Fruit fly (Drosophila melanogaster): Measurements from ENCODE around the gene CG33494.
A peak's percentile ranks its signal among the peaks of the same experiment; 100 is the strongest.

CG33494 gene

DNA sequence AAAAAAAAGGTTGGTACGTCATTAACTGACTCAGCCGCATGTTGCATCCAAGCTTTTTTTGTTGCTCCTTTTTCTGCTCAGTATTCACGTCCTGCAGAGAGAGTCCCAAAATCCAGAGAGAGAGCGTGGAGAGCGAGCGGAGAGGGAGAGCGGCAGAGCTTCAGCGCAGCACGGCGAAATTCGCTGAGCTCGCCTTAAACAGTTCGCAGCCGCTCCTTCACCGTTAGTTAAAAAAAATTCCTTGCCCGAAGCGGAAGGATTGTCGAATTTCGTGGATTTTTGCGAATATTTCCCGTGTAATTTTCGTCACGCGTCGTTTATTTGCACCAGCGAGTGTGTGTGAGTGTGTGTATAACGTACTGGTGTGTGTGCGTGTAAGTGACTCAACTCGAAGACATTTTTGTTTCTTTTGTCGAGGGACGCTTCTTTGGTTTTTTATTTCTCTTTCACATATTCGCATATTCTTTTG lies 23.2 kb upstream of the CG33494 start (continued):
- no peak for TF ChIP-seq CG11762 (GFP tag; optimal IDR thresholded peaks at IDR 0.05; ENCODE audit: insufficient read depth)
- TF ChIP-seq fd59A (GFP tag; optimal IDR thresholded peaks at IDR 0.05), result no peak
- TF ChIP-seq Sox14 (GFP tag; optimal IDR thresholded peaks at IDR 0.05), result no peak
- TF ChIP-seq CG6276 (GFP tag; optimal IDR thresholded peaks at IDR 0.05), result peak; percentile 8
- peak; percentile 73 for TF ChIP-seq Eip78C (GFP tag)
- no peak for TF ChIP-seq CG3032 (tag; optimal IDR thresholded peaks at IDR 0.05)
- TF ChIP-seq CG6792 (GFP tag; optimal IDR thresholded peaks at IDR 0.05), result no peak
- TF ChIP-seq CG10669 (GFP tag; optimal IDR thresholded peaks at IDR 0.05), result no peak
- peak; percentile 39 for TF ChIP-seq CG16779 (tag; optimal IDR thresholded peaks at IDR 0.05)
- TF ChIP-seq CG9139 (GFP tag; optimal IDR thresholded peaks at IDR 0.05), result peak; percentile 64
- TF ChIP-seq CG10631 (GFP tag; optimal IDR thresholded peaks at IDR 0.05), result no peak
- no peak for TF ChIP-seq Eip93F (GFP tag; optimal IDR thresholded peaks at IDR 0.05)
- no peak for TF ChIP-seq Hr38 (GFP tag; optimal IDR thresholded peaks at IDR 0.05)
- peak; percentile 14 for TF ChIP-seq CG1621 (tag; optimal IDR thresholded peaks at IDR 0.05)
- TF ChIP-seq CG6163 (GFP tag; IDR thresholded peaks at IDR 0.05), result peak; percentile 65; the same call in 2 of the 3 replicates
- no peak for TF ChIP-seq Sox15 (GFP tag; optimal IDR thresholded peaks at IDR 0.05)
- peak; percentile 54; the same call in 2 of the 3 replicates for TF ChIP-seq CG8119 (GFP tag; IDR thresholded peaks at IDR 0.05)
- peak; percentile 23 for TF ChIP-seq vri (GFP tag; optimal IDR thresholded peaks at IDR 0.05)
- TF ChIP-seq Blimp-1 (GFP tag; optimal IDR thresholded peaks at IDR 0.05), result no peak
- no peak for TF ChIP-seq achi (GFP tag; optimal IDR thresholded peaks at IDR 0.05)
- peak; percentile 45; the same call in 1 of the 2 replicates for TF ChIP-seq CG15336 (GFP tag; IDR thresholded peaks at IDR 0.05)

DNA sequence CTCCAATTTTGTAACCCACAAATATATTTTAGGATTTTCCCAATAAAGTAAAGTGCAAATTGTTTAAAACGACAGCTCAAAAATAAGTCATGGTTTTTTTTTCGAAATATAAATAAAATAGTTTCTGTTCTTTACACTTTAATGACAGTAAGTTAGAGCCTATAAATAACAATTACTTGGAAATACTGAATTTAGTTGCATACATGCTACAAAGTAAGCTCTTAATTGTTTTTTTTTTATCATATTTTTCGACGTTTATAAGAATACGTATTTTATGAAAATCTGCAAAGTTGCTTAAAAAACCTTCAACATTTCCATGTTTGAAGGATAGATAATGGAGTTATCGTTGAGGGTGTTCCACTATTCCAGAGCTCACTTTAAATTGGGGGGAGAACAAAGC lies 22.6 kb upstream of the CG33494 start:
- peak; percentile 7 for TF ChIP-seq achi (GFP tag; optimal IDR thresholded peaks at IDR 0.05)
- TF ChIP-seq esn (GFP tag; optimal IDR thresholded peaks at IDR 0.05), result peak; percentile 41
- TF ChIP-seq Eip75B (GFP tag; optimal IDR thresholded peaks at IDR 0.05), result peak; percentile 15
- TF ChIP-seq CG11294 (GFP tag; IDR thresholded peaks at IDR 0.05), result no peak
- TF ChIP-seq fd85E (GFP tag; optimal IDR thresholded peaks at IDR 0.05), result no peak
- TF ChIP-seq CG9139 (GFP tag; optimal IDR thresholded peaks at IDR 0.05), result no peak
- peak; percentile 7 for TF ChIP-seq Sox15 (GFP tag; optimal IDR thresholded peaks at IDR 0.05)
- TF ChIP-seq Eip78C (GFP tag), result peak; percentile 62
- peak; percentile 35 for TF ChIP-seq CG6792 (GFP tag; optimal IDR thresholded peaks at IDR 0.05)
- peak; percentile 59 for TF ChIP-seq svp (GFP tag)
- peak; percentile 18 for TF ChIP-seq Hr39 (GFP tag; optimal IDR thresholded peaks at IDR 0.05)
- peak; percentile 31 for TF ChIP-seq CG31627 (GFP tag; optimal IDR thresholded peaks at IDR 0.05)
- TF ChIP-seq CG15336 (GFP tag; IDR thresholded peaks at IDR 0.05), result no peak
- TF ChIP-seq topi (GFP tag; optimal IDR thresholded peaks at IDR 0.05), result peak; percentile 26
- peak; percentile 6 for TF ChIP-seq OdsH (GFP tag; optimal IDR thresholded peaks at IDR 0.05)
- peak; percentile 12 for TF ChIP-seq Met (GFP tag; optimal IDR thresholded peaks at IDR 0.05)
- TF ChIP-seq CG34406 (GFP tag; optimal IDR thresholded peaks at IDR 0.05), result peak; percentile 16
- peak; percentile 22 for TF ChIP-seq Smox (GFP tag; optimal IDR thresholded peaks at IDR 0.05)
- peak; percentile 8 for TF ChIP-seq CG10631 (GFP tag; optimal IDR thresholded peaks at IDR 0.05)
- TF ChIP-seq pdm3 (GFP tag; optimal IDR thresholded peaks at IDR 0.05), result peak; percentile 36
- no peak for TF ChIP-seq salr (GFP tag; optimal IDR thresholded peaks at IDR 0.05)
- TF ChIP-seq Hr4 (GFP tag; optimal IDR thresholded peaks at IDR 0.05), result peak; percentile 17

DNA sequence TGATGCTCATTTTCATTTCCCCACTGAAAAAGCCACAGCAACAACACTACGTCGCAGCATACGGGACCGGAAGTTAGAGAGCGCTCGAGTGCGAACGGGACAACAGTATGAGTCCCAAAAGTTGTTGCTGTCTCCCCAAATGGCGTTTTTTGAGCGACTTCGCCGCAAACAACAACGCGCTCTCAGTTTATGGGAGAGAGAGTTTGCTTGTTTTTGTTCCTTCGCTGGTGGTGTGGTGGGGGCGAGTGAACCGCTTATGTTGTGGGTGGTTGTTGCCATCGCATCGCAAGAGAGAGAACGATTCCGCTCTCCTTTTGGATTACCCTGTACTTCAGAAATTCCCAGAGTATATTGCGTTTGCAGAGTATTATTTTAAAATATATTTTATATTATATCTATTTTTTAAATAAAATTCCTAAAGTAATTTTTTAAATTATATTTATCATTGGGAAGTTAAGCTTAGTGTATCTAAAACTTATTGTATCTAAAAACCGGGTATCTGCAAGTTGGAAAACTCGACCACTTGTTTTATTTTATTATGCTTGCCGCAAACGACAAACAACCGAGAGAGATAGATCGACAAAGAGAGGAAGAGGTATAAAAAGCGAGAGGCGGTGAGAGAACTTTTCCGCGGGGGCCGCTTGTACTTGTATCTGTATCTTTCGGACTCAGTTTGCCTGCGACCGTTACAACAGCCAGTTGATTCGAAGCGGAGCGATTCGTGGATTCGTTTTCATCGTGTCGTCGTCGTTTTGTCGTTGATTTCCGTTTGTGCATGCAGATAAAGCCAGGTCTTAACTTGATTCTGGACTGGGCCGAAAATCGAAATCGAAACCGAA lies 20.7 kb upstream of the CG33494 start, which contains the start of gene msi:
msi (plus strand) TSS at position 669 of the 839 bp plus-strand sequence.
- TF ChIP-seq svp (GFP tag) (peak; percentile 94), topi (GFP tag; optimal IDR thresholded peaks at IDR 0.05) (peak; percentile 92), CG8119 (GFP tag; IDR thresholded peaks at IDR 0.05) (peak; percentile 100), Hr38 (GFP tag; optimal IDR thresholded peaks at IDR 0.05) (no peak), CG8319 (GFP tag; optimal IDR thresholded peaks at IDR 0.05) (peak; percentile 91), spab (GFP tag; optimal IDR thresholded peaks at IDR 0.05) (peak; percentile 97), lz (GFP tag; optimal IDR thresholded peaks at IDR 0.05) (peak; percentile 90), CG11294 (GFP tag; IDR thresholded peaks at IDR 0.05) (peak; percentile 97), Smox (GFP tag; optimal IDR thresholded peaks at IDR 0.05) (peak; percentile 87), Sox15 (GFP tag; optimal IDR thresholded peaks at IDR 0.05) (peak; percentile 89), Ets96B (tag; optimal IDR thresholded peaks at IDR 0.05) (peak; percentile 99), CG4318 (GFP tag; optimal IDR thresholded peaks at IDR 0.05) (peak; percentile 97), Lpt (GFP tag; optimal IDR thresholded peaks at IDR 0.05) (peak; percentile 97), achi (GFP tag; optimal IDR thresholded peaks at IDR 0.05) (peak; percentile 98), fd59A (GFP tag; optimal IDR thresholded peaks at IDR 0.05) (peak; percentile 85), CG6792 (GFP tag; optimal IDR thresholded peaks at IDR 0.05) (peak; percentile 96), CG6854 (GFP tag; optimal IDR thresholded peaks at IDR 0.05) (peak; percentile 92), Hr39 (GFP tag; optimal IDR thresholded peaks at IDR 0.05) (peak; percentile 80), CG8632 (GFP tag; optimal IDR thresholded peaks at IDR 0.05) (peak; percentile 98), CG9139 (GFP tag; optimal IDR thresholded peaks at IDR 0.05) (peak; percentile 95), CG6808 (GFP tag; optimal IDR thresholded peaks at IDR 0.05) (peak; percentile 93), vri (GFP tag; optimal IDR thresholded peaks at IDR 0.05) (peak; percentile 87)

Measured in whole organism, prepupa.